Worm (Caenorhabditis elegans): ENCODE results near the gene R02F2.7.

ce11 chrIII:5504725-5505473 lies 21.3 kb upstream of the R02F2.7 start:
- no peak for TF ChIP-seq nhr-23 (tag; optimal IDR thresholded peaks at IDR 0.05)
- TF ChIP-seq alr-1 (tag; optimal IDR thresholded peaks at IDR 0.05), result no peak
- TF ChIP-seq mdl-1 (tag; optimal IDR thresholded peaks at IDR 0.05), result no peak
- no peak for TF ChIP-seq fos-1 (tag; optimal IDR thresholded peaks at IDR 0.05)
- TF ChIP-seq ZK546.5 (tag; optimal IDR thresholded peaks at IDR 0.05), result no peak
- TF ChIP-seq ztf-11 (tag; optimal IDR thresholded peaks at IDR 0.05), result no peak
- no peak for TF ChIP-seq lin-13 (GFP tag; optimal IDR thresholded peaks at IDR 0.05)

All from whole organism, L2 larva.